Worm (Caenorhabditis elegans) whole organism, mixed stage, embryonic: Measurements from ENCODE around the gene clec-1.

Experiments used
- ces-1 ChIP-seq: fragments of 150-350 bp; optimal IDR thresholded peaks from 2 replicates; lab custom pipeline; 2014; ENCODE audit warnings: missing biosample characterization, missing genetic modification reagents, missing genetic modification characterization
- elt-3 ChIP-seq: fragments of 150-350 bp; optimal IDR thresholded peaks from 2 replicates; lab custom pipeline; 2014; ENCODE audit warnings: missing biosample characterization, missing genetic modification characterization
- mls-2 ChIP-seq: sonication (generic microtip); optimal IDR thresholded peaks from 2 replicates; lab custom pipeline; 2016; ENCODE audit warnings: mild to moderate bottlenecking, missing genetic modification characterization, moderate library complexity, missing compliant biosample characterization
- nhr-12 ChIP-seq: fragments of 150-350 bp; optimal IDR thresholded peaks from 2 replicates; lab custom pipeline; 2014; ENCODE audit warnings: missing biosample characterization, missing genetic modification characterization
- snpc-4 ChIP-seq: fragments of 150-350 bp; optimal IDR thresholded peaks from 2 replicates; lab custom pipeline; 2014; ENCODE audit warnings: missing biosample characterization, missing genetic modification characterization
- unc-39 ChIP-seq: fragments of 150-350 bp; optimal IDR thresholded peaks from 2 replicates; lab custom pipeline; 2014; ENCODE audit warnings: missing biosample characterization, missing genetic modification characterization

DNA sequence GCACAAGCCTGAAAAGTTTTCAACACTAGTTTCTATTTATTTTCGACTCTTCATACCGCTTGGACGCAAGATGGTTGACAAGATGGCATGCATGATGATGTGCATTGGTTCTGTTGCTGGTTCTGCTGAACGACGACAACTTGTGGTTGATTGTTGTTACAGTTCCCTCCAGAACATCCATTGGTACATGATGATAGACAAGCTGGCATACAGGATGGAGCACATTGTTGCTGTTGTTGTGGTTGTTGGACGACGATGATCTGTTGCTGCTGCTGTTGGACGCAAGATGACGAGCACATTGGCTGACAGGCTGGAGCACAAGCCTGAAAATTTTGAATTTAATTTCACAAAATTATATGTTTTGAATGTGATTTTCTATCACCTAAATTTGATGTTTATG lies 27.7 kb upstream of the clec-1 start:
- TF ChIP-seq elt-3 (tag; lab: Kevin White, UChicago), result no peak
- TF ChIP-seq unc-39 (tag; lab: Kevin White, UChicago), result no peak
- TF ChIP-seq ces-1 (GFP tag; lab: Kevin White, UChicago), result no peak
- TF ChIP-seq mls-2 (tag; lab: Kevin White, UChicago), result no peak
- no peak for TF ChIP-seq nhr-12 (tag; lab: Kevin White, UChicago)
- TF ChIP-seq snpc-4 (tag; lab: Kevin White, UChicago), result no peak
